Fruit fly (Drosophila melanogaster) whole organism, wandering third instar larva: ENCODE results near the gene Ilp7.
A peak's percentile ranks its signal among the peaks of the same experiment; 100 is the strongest.

Experiments
- Abd-B ChIP-seq: fragments of >200 bp; optimal IDR thresholded peaks from 2 replicates; lab custom pipeline; 2017; ENCODE audit warnings: missing biosample characterization, missing genetic modification characterization
- CG32264 ChIP-seq: fragments of 200-800 bp; sonication (Bioruptor generic); optimal IDR thresholded peaks from 2 replicates; lab custom pipeline; 2016; ENCODE audit warnings: missing biosample characterization, missing genetic modification characterization
- Dif ChIP-seq: fragments of 200-275, 200-300 bp; sonication (Bioruptor generic); optimal IDR thresholded peaks from 2 replicates; lab custom pipeline; 2018; ENCODE audit warnings: missing biosample characterization, missing genetic modification characterization; ENCODE audit not compliant: partially characterized antibody
- Myc ChIP-seq: fragments of >200 bp; optimal IDR thresholded peaks from 2 replicates; lab custom pipeline; 2017
- OdsH ChIP-seq: fragments of 200-800 bp; sonication (Bioruptor generic); optimal IDR thresholded peaks from 2 replicates; lab custom pipeline; 2016; ENCODE audit warnings: missing biosample characterization, mild to moderate bottlenecking, missing genetic modification characterization
- h ChIP-seq: fragments of 200-800 bp; sonication (Bioruptor generic); optimal IDR thresholded peaks from 3 replicates; lab custom pipeline; 2016; ENCODE audit warnings: missing biosample characterization, mild to moderate bottlenecking, missing genetic modification characterization
- pan ChIP-seq: fragments of >200 bp; optimal IDR thresholded peaks from 2 replicates; lab custom pipeline; 2017
- woc ChIP-seq: sonication (Bioruptor generic); optimal IDR thresholded peaks from 2 replicates; lab custom pipeline; 2016; ENCODE audit warnings: missing biosample characterization, mild to moderate bottlenecking, missing genetic modification characterization

DNA sequence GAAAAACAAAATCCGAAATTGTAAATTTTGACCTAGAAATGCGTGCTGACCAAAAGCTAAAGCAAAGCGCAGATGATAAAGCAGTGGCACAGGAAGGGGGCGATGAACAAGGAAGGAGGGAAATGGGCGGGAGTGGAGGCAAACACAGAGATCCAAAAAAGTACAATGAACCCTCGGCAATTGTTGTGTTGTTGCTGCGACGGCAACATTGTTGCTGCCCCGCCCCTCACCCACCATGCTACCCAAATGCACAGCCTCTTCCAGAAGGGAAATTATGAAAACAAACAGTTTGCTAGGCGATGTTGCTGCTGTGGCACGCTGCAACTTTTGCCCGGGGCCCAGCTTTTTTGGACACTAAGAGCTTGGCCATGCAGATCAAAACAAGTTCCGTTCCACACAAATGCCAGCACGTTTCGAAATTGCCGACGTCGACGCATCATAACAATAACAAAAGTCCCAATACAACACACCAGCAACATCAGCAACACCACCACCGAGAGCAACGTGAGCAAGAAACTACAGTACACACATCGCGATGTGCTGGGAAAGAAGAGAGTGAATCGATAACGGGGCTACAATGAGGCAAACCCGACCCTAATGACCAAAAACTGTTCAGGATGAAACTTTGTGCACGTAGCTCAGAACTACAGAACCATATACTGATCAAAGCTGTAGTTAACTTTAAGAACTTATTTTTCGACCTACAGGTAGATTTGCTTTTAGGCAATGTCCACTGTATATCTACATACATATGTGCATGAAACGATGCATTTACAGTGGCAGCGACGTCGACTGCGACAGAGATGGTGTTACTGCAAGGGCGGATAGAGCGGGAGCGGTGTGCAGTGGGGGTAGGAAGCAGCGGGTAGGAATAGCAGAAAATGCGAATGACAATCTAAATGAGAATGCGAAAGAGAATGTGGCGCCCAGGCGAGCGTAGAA is 19.3 kb downstream of the Ilp7 start:
- TF ChIP-seq pan (lab: Kevin White, UChicago) (no peak), Dif (GFP tag; lab: Kevin White, UChicago) (peak; percentile 20), woc (GFP tag; lab: Kevin White, UChicago) (peak; percentile 94), Abd-B (GFP tag; lab: Kevin White, UChicago) (no peak), h (GFP tag; lab: Kevin White, UChicago) (peak; percentile 83), CG32264 (GFP tag; lab: Kevin White, UChicago) (peak; percentile 56), Myc (no peak), OdsH (GFP tag; lab: Kevin White, UChicago) (peak; percentile 87)
